Worm (Caenorhabditis elegans) whole organism, young adult: ENCODE data around the gene K10D11.2.

Source experiments
- C06A6.2 ChIP-seq: fragments of 200-800 bp; sonication (Bioruptor generic); conservative IDR thresholded peaks from 2 replicates; pipeline ENCODE4 v1.3.6; 2022; ENCODE audit warnings: missing genetic modification characterization, missing compliant biosample characterization
- T26A5.8 ChIP-seq: sonication (generic microtip); optimal IDR thresholded peaks from 2 replicates; lab custom pipeline; 2016; ENCODE audit warnings: missing genetic modification characterization, missing compliant biosample characterization
- ceh-27 ChIP-seq: fragments of 200-800 bp; sonication (Bioruptor generic); optimal IDR thresholded peaks from 2 replicates; lab custom pipeline; 2018; ENCODE audit warnings: mild to moderate bottlenecking, missing genetic modification characterization, moderate library complexity, missing compliant biosample characterization
- efl-1 ChIP-seq: fragments of 150-350 bp; optimal IDR thresholded peaks from 2 replicates; lab custom pipeline; 2014; ENCODE audit warnings: missing biosample characterization, missing genetic modification reagents, missing genetic modification characterization
- snpc-4 ChIP-seq, 5 experiments: fragments of 150-350 bp in 1 of 5; sonication (generic microtip) in 4 of 5; optimal IDR thresholded peaks; 2 replicates each; lab custom pipeline; 2014 to 2018; ENCODE audit warnings: missing genetic modification characterization in 5 of 5, missing biosample characterization in 3 of 5, antibody characterized with exemption in 2 of 5, mild to moderate bottlenecking in 2 of 5, missing compliant biosample characterization in 2 of 5, missing genotype in 2 of 5, moderate library complexity in 2 of 5, missing genetic modification reagents in 1 of 5
- tbx-9 ChIP-seq: sonication (generic microtip); optimal IDR thresholded peaks from 2 replicates; lab custom pipeline; 2016; ENCODE audit warnings: borderline replicate concordance, missing genetic modification characterization, inconsistent platforms, missing compliant biosample characterization

- TF ChIP-seq tbx-9 (tag; lab: Kevin White, UChicago), result no peak
- TF ChIP-seq T26A5.8, result no peak
- TF ChIP-seq C06A6.2, result no peak
- TF ChIP-seq efl-1 (GFP tag; lab: Kevin White, UChicago), result no peak
- no peak for TF ChIP-seq snpc-4 (GFP tag; optimal IDR thresholded peaks at IDR 0.05; lab: Kevin White, UChicago)
- no peak for TF ChIP-seq snpc-4 (tag; optimal IDR thresholded peaks at IDR 0.05; lab: Kevin White, UChicago)
- TF ChIP-seq ceh-27 (GFP tag; lab: Kevin White, UChicago), result no peak
These were observed 51.9 kb downstream of the K10D11.2 start for ce11 chrIV:13030467-13031299.
